Fruit fly (Drosophila melanogaster) whole organism: ENCODE results near the gene CRMP.

Experiments used
- CG8478 ChIP-seq: fragments of >200 bp; optimal IDR thresholded peaks from 2 replicates; lab custom pipeline; 2018; ENCODE audit warnings: inconsistent platforms
- psq ChIP-seq: fragments of >200 bp; optimal IDR thresholded peaks from 2 replicates; lab custom pipeline; 2017
- usp ChIP-seq: fragments of >200 bp; optimal IDR thresholded peaks from 2 replicates; lab custom pipeline; 2017; ENCODE audit warnings: missing biosample characterization, missing genetic modification characterization, mixed read lengths

DNA sequence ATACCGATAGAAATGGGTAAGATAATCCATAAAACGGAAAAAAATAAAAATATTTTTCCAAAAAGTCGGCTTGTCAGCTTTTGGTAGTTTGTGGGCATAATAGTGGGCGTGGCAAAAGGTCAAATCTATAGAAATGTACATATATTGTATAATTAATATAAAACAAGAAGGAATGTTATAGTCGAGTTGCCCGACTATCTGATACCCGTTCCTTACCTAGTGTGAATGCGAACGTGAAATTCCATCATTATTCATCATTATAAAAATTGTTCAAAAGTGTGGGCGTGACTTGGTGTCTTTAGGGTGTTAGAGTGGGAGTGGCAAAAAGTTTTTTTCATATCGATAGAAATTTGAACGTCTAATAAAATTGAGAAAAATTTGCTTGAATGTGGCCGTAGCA is 19.3 kb upstream of the CRMP start:
- TF ChIP-seq CG8478 (lab: Kevin White, UChicago) = no peak
- no peak for TF ChIP-seq usp (GFP tag; lab: Kevin White, UChicago)
- TF ChIP-seq psq (lab: Kevin White, UChicago) = no peak
